Worm (Caenorhabditis elegans) whole organism, L3 larva: Measurements from ENCODE around the gene C05G5.7.

Source experiments
- R02D3.7 ChIP-seq: fragments of 150-350 bp; optimal IDR thresholded peaks from 2 replicates; lab custom pipeline; 2014; ENCODE audit warnings: missing biosample characterization, missing genetic modification characterization
- ZK546.5 ChIP-seq: sonication (generic microtip); optimal IDR thresholded peaks from 2 replicates; lab custom pipeline; 2017; ENCODE audit warnings: missing biosample characterization, missing genetic modification characterization
- aly-2 ChIP-seq: fragments of 150-350 bp; optimal IDR thresholded peaks from 2 replicates; lab custom pipeline; 2014; ENCODE audit warnings: missing biosample characterization, missing genetic modification characterization
- ama-1 ChIP-seq: fragments of 150-350 bp; optimal IDR thresholded peaks from 2 replicates; lab custom pipeline; 2018
- ceh-16 ChIP-seq: sonication (generic microtip); optimal IDR thresholded peaks from 2 replicates; lab custom pipeline; 2017; ENCODE audit warnings: missing biosample characterization, missing genetic modification characterization
- ceh-28 ChIP-seq: fragments of 150-350 bp; optimal IDR thresholded peaks from 2 replicates; lab custom pipeline; 2014; ENCODE audit warnings: missing biosample characterization, missing genetic modification reagents, missing genetic modification characterization
- ceh-82 ChIP-seq: fragments of 150-350 bp; optimal IDR thresholded peaks from 2 replicates; lab custom pipeline; 2014; ENCODE audit warnings: missing biosample characterization, missing genetic modification characterization
- daf-12 ChIP-seq: fragments of 150-350 bp; optimal IDR thresholded peaks from 2 replicates; lab custom pipeline; 2014; ENCODE audit warnings: missing biosample characterization, missing genetic modification reagents, missing genetic modification characterization
- egl-27 ChIP-seq: sonication (generic microtip); optimal IDR thresholded peaks from 4 replicates; lab custom pipeline; 2017; ENCODE audit warnings: missing biosample characterization, missing genetic modification reagents, missing genetic modification characterization
- egl-5 ChIP-seq: fragments of 150-350 bp; optimal IDR thresholded peaks from 2 replicates; lab custom pipeline; 2017; ENCODE audit warnings: missing biosample characterization, missing genetic modification reagents, missing genetic modification characterization, inconsistent platforms
- elt-1 ChIP-seq: fragments of 150-350 bp; optimal IDR thresholded peaks from 2 replicates; lab custom pipeline; 2014; ENCODE audit warnings: missing biosample characterization, missing genetic modification characterization
- elt-2 ChIP-seq: sonication (generic microtip); optimal IDR thresholded peaks from 2 replicates; lab custom pipeline; 2016; ENCODE audit warnings: missing genetic modification reagents, mild to moderate bottlenecking, missing genetic modification characterization, missing compliant biosample characterization
- elt-3 ChIP-seq, 3 experiments: fragments of 150-350 bp in 1 of 3; sonication (generic microtip) in 2 of 3; optimal IDR thresholded peaks; 2 replicates in 2 of 3; 4 replicates in 1 of 3; lab custom pipeline; 2014 to 2017; ENCODE audit warnings: missing biosample characterization in 3 of 3, missing genetic modification characterization in 3 of 3
- eor-1 ChIP-seq, 2 experiments: fragments of 150-350 bp; optimal IDR thresholded peaks; 2 replicates each; lab custom pipeline; 2014 to 2018; ENCODE audit warnings: missing biosample characterization in 2 of 2, missing genetic modification characterization in 2 of 2
- fkh-2 ChIP-seq: fragments of 150-350 bp; optimal IDR thresholded peaks from 2 replicates; lab custom pipeline; 2014; ENCODE audit warnings: missing biosample characterization, missing genetic modification reagents, missing genetic modification characterization
- fos-1 ChIP-seq: fragments of 150-350 bp; optimal IDR thresholded peaks from 2 replicates; lab custom pipeline; 2014; ENCODE audit warnings: missing biosample characterization, missing genetic modification characterization
- hmg-11 ChIP-seq: sonication (generic microtip); optimal IDR thresholded peaks from 2 replicates; lab custom pipeline; 2016; ENCODE audit warnings: missing genetic modification characterization, missing compliant biosample characterization
- jun-1 ChIP-seq: fragments of 150-350 bp; optimal IDR thresholded peaks from 2 replicates; lab custom pipeline; 2014; ENCODE audit warnings: missing biosample characterization, missing genetic modification reagents, missing genetic modification characterization
- lin-15B ChIP-seq: fragments of 150-350 bp; optimal IDR thresholded peaks from 2 replicates; lab custom pipeline; 2014; ENCODE audit warnings: missing biosample characterization, missing genetic modification characterization
- lin-39 ChIP-seq: fragments of 150-350 bp; optimal IDR thresholded peaks from 2 replicates; lab custom pipeline; 2018; ENCODE audit warnings: missing biosample characterization, missing genetic modification reagents, missing genetic modification characterization
- mml-1 ChIP-seq: fragments of 150-350 bp; sonication (generic microtip); optimal IDR thresholded peaks from 3 replicates; lab custom pipeline; 2014; ENCODE audit warnings: missing biosample characterization, missing genetic modification characterization
- nfya-1 ChIP-seq: sonication (generic microtip); optimal IDR thresholded peaks from 2 replicates; lab custom pipeline; 2017; ENCODE audit warnings: missing genetic modification characterization, mild to moderate bottlenecking, missing compliant biosample characterization, antibody characterized with exemption, moderate library complexity; ENCODE audit not compliant: insufficient read depth
- nhr-11 ChIP-seq: fragments of 150-350 bp; optimal IDR thresholded peaks from 2 replicates; lab custom pipeline; 2014; ENCODE audit warnings: missing biosample characterization, missing genetic modification characterization
- nhr-23 ChIP-seq: fragments of 150-350 bp; optimal IDR thresholded peaks from 2 replicates; lab custom pipeline; 2014; ENCODE audit warnings: missing biosample characterization, missing genetic modification reagents, missing genetic modification characterization
- nhr-25 ChIP-seq: sonication (generic microtip); optimal IDR thresholded peaks from 2 replicates; lab custom pipeline; 2017; ENCODE audit warnings: missing biosample characterization, missing genetic modification characterization
- nhr-43 ChIP-seq: sonication (generic microtip); optimal IDR thresholded peaks from 2 replicates; lab custom pipeline; 2016; ENCODE audit warnings: mild to moderate bottlenecking, missing genetic modification characterization, missing compliant biosample characterization; ENCODE audit not compliant: poor library complexity, severe bottlenecking
- nhr-67 ChIP-seq: fragments of 150-350 bp; optimal IDR thresholded peaks from 2 replicates; lab custom pipeline; 2014; ENCODE audit warnings: missing biosample characterization, missing genetic modification characterization
- nhr-76 ChIP-seq: fragments of 150-350 bp; sonication (generic microtip); optimal IDR thresholded peaks from 5 replicates; lab custom pipeline; 2014; ENCODE audit warnings: missing biosample characterization, missing genetic modification characterization
- nhr-77 ChIP-seq: fragments of 150-350 bp; optimal IDR thresholded peaks from 2 replicates; lab custom pipeline; 2014; ENCODE audit warnings: missing biosample characterization, missing genetic modification characterization
- pha-4 ChIP-seq: fragments of 150-350 bp; optimal IDR thresholded peaks from 2 replicates; lab custom pipeline; 2014; ENCODE audit warnings: missing biosample characterization, missing genetic modification reagents, missing genetic modification characterization
- pqm-1 ChIP-seq: fragments of 150-350 bp; optimal IDR thresholded peaks from 2 replicates; lab custom pipeline; 2017; ENCODE audit warnings: missing biosample characterization, missing genetic modification characterization, inconsistent platforms
- sea-2 ChIP-seq: fragments of 150-350 bp; sonication (generic microtip); optimal IDR thresholded peaks from 4 replicates; lab custom pipeline; 2014; ENCODE audit warnings: missing biosample characterization, missing genetic modification reagents, missing genetic modification characterization
- snpc-4 ChIP-seq: fragments of 150-350 bp; optimal IDR thresholded peaks from 2 replicates; lab custom pipeline; 2014; ENCODE audit warnings: missing biosample characterization, missing genetic modification characterization
- tbx-2 ChIP-seq: sonication (generic microtip); optimal IDR thresholded peaks from 2 replicates; lab custom pipeline; 2016; ENCODE audit warnings: mild to moderate bottlenecking, missing genetic modification characterization, missing compliant biosample characterization
- unc-62 ChIP-seq: fragments of 150-350 bp; sonication (generic microtip); optimal IDR thresholded peaks from 4 replicates; lab custom pipeline; 2014; ENCODE audit warnings: missing biosample characterization, missing genetic modification reagents, missing genetic modification characterization
- zag-1 ChIP-seq: fragments of 150-350 bp; optimal IDR thresholded peaks from 2 replicates; lab custom pipeline; 2014; ENCODE audit warnings: missing biosample characterization, missing genetic modification characterization
- ztf-4 ChIP-seq: fragments of 150-350 bp; optimal IDR thresholded peaks from 2 replicates; lab custom pipeline; 2014; ENCODE audit warnings: missing biosample characterization, missing genetic modification characterization

C05G5.7 gene

DNA sequence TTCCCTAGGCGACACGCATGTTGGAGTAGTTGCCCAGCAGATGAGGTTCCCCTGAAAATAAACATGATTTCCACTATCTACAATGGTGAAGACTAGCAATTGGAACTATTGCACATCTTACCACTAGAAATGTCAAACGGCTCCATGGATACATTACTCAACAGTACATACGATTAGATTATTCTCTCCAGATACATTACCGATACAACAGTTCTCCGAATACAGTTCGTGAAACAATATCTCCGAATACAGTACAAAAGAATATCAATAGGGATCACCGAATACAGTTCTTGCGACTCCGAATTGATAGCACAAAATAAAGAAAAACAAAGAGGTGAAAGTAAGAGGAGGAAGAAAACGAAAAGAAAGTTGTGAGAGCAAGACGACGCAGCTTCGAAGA is at the start of gene C05G5.7:
Gene C05G5.7, minus strand, starts transcription at position 1 of the 400 bp plus-strand sequence.
- TF ChIP-seq ama-1 (lab: Kevin White, UChicago) (peak; percentile 7), fkh-2 (no peak)

- TF ChIP-seq elt-2 (tag; lab: Kevin White, UChicago) (peak; percentile 70), jun-1 (tag; lab: Kevin White, UChicago) (no peak), lin-15B (tag; lab: Kevin White, UChicago) (no peak), tbx-2 (tag; lab: Kevin White, UChicago) (no peak), nhr-76 (tag; lab: Kevin White, UChicago) (no peak)
Measured at ce11 chrX:14793198-14793747, 49.7 kb upstream of the C05G5.7 start, which contains the start of gene sprr-2. TSS of gene sprr-2 (plus strand) at chrX:14793445.

DNA sequence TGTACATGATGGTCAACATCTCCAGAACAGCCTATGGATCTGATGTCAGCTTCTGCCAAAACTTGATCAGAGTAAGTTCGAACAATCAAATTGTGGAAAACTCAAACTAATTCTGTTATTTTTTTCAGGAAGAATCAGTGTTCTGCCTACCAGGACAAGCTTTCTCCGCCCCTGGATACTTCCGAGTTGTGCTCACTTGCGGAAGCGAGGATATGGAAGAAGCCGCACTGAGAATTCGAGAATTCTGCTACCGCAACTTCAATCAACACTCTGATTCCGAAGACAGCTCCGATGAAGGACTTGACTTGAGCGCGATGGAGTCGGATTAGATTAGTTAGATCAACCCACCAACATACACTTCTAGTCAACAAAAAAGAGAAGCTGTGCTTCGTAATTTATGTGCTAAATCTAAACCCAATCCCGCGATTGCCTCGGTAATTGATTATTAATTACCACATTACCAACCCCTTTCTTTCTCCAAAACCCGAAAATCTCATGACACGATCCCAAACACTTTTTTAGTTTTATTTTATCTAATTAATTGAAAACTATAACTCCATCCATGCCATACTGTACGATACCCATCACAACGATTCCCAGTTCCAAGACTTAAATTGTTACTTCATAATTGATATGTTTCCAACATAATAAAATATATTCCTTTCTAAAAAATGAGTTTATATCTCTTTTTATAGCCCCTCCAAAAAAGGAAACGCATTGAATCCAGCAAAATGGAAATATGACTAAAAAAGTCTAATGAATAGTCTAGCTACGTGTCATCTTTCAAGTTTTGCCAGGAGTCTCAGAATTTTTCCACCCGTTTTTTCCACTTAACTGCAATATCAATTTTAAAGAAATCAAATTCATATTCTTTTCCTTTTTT is 49.0 kb upstream of the C05G5.7 start:
- peak; percentile 1 for TF ChIP-seq nhr-23
- no peak for TF ChIP-seq nhr-77 (tag; lab: Kevin White, UChicago)
- TF ChIP-seq unc-62 (GFP tag; lab: Kevin White, UChicago) = no peak
- TF ChIP-seq nhr-25 (tag; lab: Kevin White, UChicago) = peak; percentile 1
- TF ChIP-seq nhr-43 (tag; lab: Kevin White, UChicago) = peak; percentile 52
- TF ChIP-seq mml-1 (tag; lab: Kevin White, UChicago) = no peak
- peak; percentile 85 for TF ChIP-seq ama-1 (lab: Kevin White, UChicago)

ce11 chrX:14791195-14791739 is 47.7 kb upstream of the C05G5.7 start:
- TF ChIP-seq lin-39 (tag; lab: Kevin White, UChicago) = no peak
- TF ChIP-seq jun-1 (tag; lab: Kevin White, UChicago) = no peak
- TF ChIP-seq ceh-82 (tag; lab: Kevin White, UChicago) = no peak
- peak; percentile 13 for TF ChIP-seq nfya-1 (tag; lab: Kevin White, UChicago)
- TF ChIP-seq R02D3.7 = no peak
- TF ChIP-seq pha-4 (tag; lab: Kevin White, UChicago) = no peak
- TF ChIP-seq ama-1 (lab: Kevin White, UChicago) = peak; percentile 64
- no peak for TF ChIP-seq snpc-4 (tag; lab: Kevin White, UChicago)
- TF ChIP-seq elt-3 (tag; optimal IDR thresholded peaks at IDR 0.05; lab: Kevin White, UChicago) = no peak
- TF ChIP-seq lin-15B (tag; lab: Kevin White, UChicago) = no peak
- no peak for TF ChIP-seq ZK546.5 (tag; lab: Kevin White, UChicago)
- TF ChIP-seq nhr-77 (tag; lab: Kevin White, UChicago) = no peak
- TF ChIP-seq fkh-2 = no peak
- no peak for TF ChIP-seq aly-2 (tag; lab: Kevin White, UChicago)
- no peak for TF ChIP-seq mml-1 (tag; lab: Kevin White, UChicago)
- TF ChIP-seq ztf-4 (tag; lab: Kevin White, UChicago) = no peak
- TF ChIP-seq elt-1 = no peak
- peak; percentile 52 for TF ChIP-seq nhr-43 (tag; lab: Kevin White, UChicago)
- no peak for TF ChIP-seq nhr-11
- TF ChIP-seq nhr-67 (tag; lab: Kevin White, UChicago) = no peak
- no peak for TF ChIP-seq eor-1 (tag; optimal IDR thresholded peaks at IDR 0.05; lab: Kevin White, UChicago)

ce11 chrX:14790320-14791048 is 46.9 kb upstream of the C05G5.7 start, which contains the start of gene tatn-1:
TSS of gene tatn-1 (plus strand) at chrX:14791008.
- peak; percentile 69 for TF ChIP-seq pqm-1
- no peak for TF ChIP-seq fkh-2
- TF ChIP-seq egl-27 (tag; lab: Kevin White, UChicago) = no peak
- TF ChIP-seq nhr-23 = peak; percentile 98
- TF ChIP-seq fos-1 (tag; lab: Kevin White, UChicago) = no peak
- TF ChIP-seq sea-2 (GFP tag; lab: Kevin White, UChicago) = no peak
- TF ChIP-seq egl-5 (tag; lab: Kevin White, UChicago) = peak; percentile 16
- peak; percentile 97 for TF ChIP-seq elt-1
- no peak for TF ChIP-seq hmg-11
- no peak for TF ChIP-seq ceh-82 (tag; lab: Kevin White, UChicago)
- peak; percentile 43 for TF ChIP-seq unc-62 (GFP tag; lab: Kevin White, UChicago)
- no peak for TF ChIP-seq ZK546.5 (tag; lab: Kevin White, UChicago)
- peak; percentile 98 for TF ChIP-seq elt-2 (tag; lab: Kevin White, UChicago)
- peak; percentile 97 for TF ChIP-seq nhr-43 (tag; lab: Kevin White, UChicago)
- TF ChIP-seq zag-1 = no peak
- TF ChIP-seq daf-12 (tag; lab: Kevin White, UChicago) = no peak
- TF ChIP-seq snpc-4 (tag; lab: Kevin White, UChicago) = no peak
- TF ChIP-seq ceh-28 (tag; lab: Kevin White, UChicago) = peak; percentile 21
- peak; percentile 16 for TF ChIP-seq nfya-1 (tag; lab: Kevin White, UChicago)
- TF ChIP-seq nhr-67 (tag; lab: Kevin White, UChicago) = no peak
- peak in 1 of 3 experiments; percentile 66 for TF ChIP-seq elt-3 (tag; optimal IDR thresholded peaks at IDR 0.05; lab: Kevin White, UChicago)
- no peak for TF ChIP-seq ceh-16 (tag; lab: Kevin White, UChicago)
- no peak for TF ChIP-seq nhr-76 (tag; lab: Kevin White, UChicago)
